Fruit fly (Drosophila melanogaster): ENCODE measurements around the gene CG15449.

dm6 chrX:21044831-21045447, 4.5 kb upstream of the CG15449 start, which contains the start of gene Cbs:
- no peak for TF ChIP-seq psq (optimal IDR thresholded peaks at IDR 0.05)
- TF ChIP-seq usp (GFP tag; optimal IDR thresholded peaks at IDR 0.05): no peak
- TF ChIP-seq Dll (optimal IDR thresholded peaks at IDR 0.05): no peak
- no peak for TF ChIP-seq CG8478 (optimal IDR thresholded peaks at IDR 0.05)
